Worm (Caenorhabditis elegans): ENCODE measurements around the gene F14H12.3.

Gene F14H12.3

ce11 chrX:4363200-4363599, 19.2 kb downstream of the F14H12.3 start, which contains the start of gene F14H12.17:
Gene F14H12.17 (minus strand): TSS chrX:4363300.
- TF ChIP-seq flt-1 (GFP tag; IDR thresholded peaks at IDR 0.05) (no peak), ref-1 (GFP tag; conservative IDR thresholded peaks at IDR 0.05) (no peak), cog-1 (tag; optimal IDR thresholded peaks at IDR 0.05) (no peak), ztf-23 (GFP tag; IDR thresholded peaks at IDR 0.05) (no peak), ztf-29 (GFP tag; IDR thresholded peaks at IDR 0.05) (no peak), med-1 (GFP tag; optimal IDR thresholded peaks at IDR 0.05; ENCODE audit: insufficient read depth) (no peak), T22C8.4 (GFP tag; IDR thresholded peaks at IDR 0.05) (no peak), tab-1 (GFP tag; IDR thresholded peaks at IDR 0.05) (no peak), klf-2 (GFP tag; conservative IDR thresholded peaks at IDR 0.05) (no peak)

DNA sequence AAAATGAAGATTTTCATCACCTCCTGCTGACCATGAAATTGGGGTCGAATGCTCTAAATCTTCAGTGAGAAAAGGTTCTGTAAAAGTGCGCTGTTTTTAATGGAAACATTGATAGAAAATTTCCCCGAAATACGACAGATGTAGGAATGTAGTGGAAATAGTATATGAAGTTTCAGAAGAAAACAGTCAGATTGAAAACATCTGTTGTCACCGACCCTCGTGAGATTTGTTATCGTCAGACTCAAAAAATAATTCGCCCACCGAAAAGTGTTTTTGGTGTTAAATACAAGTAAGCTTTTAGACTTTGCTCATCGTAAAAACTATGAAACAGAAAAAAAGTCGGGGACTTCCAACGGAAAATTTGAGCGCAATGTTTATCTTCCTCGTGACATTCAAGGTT, 20.9 kb downstream of the F14H12.3 start, which contains the start of gene F14H12.8:
Gene F14H12.8, minus strand, starts transcription at position 101 of the 400 bp plus-strand sequence.
- TF ChIP-seq flt-1 (GFP tag; IDR thresholded peaks at IDR 0.05) = no peak
- no peak for TF ChIP-seq med-1 (GFP tag; optimal IDR thresholded peaks at IDR 0.05; ENCODE audit: insufficient read depth)
- no peak for TF ChIP-seq ref-1 (GFP tag; conservative IDR thresholded peaks at IDR 0.05)
- TF ChIP-seq tab-1 (GFP tag; IDR thresholded peaks at IDR 0.05) = no peak
- no peak for TF ChIP-seq T22C8.4 (GFP tag; IDR thresholded peaks at IDR 0.05)
- TF ChIP-seq ztf-23 (GFP tag; IDR thresholded peaks at IDR 0.05) = no peak
- TF ChIP-seq cog-1 (tag; optimal IDR thresholded peaks at IDR 0.05) = no peak
- TF ChIP-seq ztf-29 (GFP tag; IDR thresholded peaks at IDR 0.05) = no peak
- no peak for TF ChIP-seq klf-2 (GFP tag; conservative IDR thresholded peaks at IDR 0.05)

DNA sequence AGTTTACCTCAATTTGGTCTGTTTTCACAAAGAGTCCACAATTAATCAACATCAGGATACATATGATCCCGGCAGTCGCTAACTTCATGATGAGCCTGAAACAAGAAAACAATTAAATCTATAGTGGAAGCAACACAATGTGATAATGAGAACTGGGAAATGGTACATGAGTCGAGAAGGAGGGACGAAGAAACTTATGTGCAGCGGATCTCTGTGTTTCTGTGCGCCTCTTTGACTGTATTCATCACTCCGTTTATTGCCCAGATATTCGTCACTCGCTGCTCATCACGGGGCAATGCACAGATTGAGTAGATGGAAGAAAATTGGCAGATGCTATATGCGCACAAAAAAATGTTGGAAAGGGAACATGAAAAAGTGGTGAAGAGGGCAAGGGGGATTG, 22.2 kb downstream of the F14H12.3 start, which contains the start of gene R160.3:
Gene R160.3, minus strand, starts transcription at position 101 of the 400 bp plus-strand sequence.
- TF ChIP-seq T22C8.4 (GFP tag; IDR thresholded peaks at IDR 0.05) (no peak), klf-2 (GFP tag; conservative IDR thresholded peaks at IDR 0.05) (no peak), cog-1 (tag; optimal IDR thresholded peaks at IDR 0.05) (no peak), ztf-29 (GFP tag; IDR thresholded peaks at IDR 0.05) (no peak), tab-1 (GFP tag; IDR thresholded peaks at IDR 0.05) (no peak), ztf-23 (GFP tag; IDR thresholded peaks at IDR 0.05) (no peak), med-1 (GFP tag; optimal IDR thresholded peaks at IDR 0.05; ENCODE audit: insufficient read depth) (no peak), ref-1 (GFP tag; conservative IDR thresholded peaks at IDR 0.05) (no peak), flt-1 (GFP tag; IDR thresholded peaks at IDR 0.05) (no peak)

DNA sequence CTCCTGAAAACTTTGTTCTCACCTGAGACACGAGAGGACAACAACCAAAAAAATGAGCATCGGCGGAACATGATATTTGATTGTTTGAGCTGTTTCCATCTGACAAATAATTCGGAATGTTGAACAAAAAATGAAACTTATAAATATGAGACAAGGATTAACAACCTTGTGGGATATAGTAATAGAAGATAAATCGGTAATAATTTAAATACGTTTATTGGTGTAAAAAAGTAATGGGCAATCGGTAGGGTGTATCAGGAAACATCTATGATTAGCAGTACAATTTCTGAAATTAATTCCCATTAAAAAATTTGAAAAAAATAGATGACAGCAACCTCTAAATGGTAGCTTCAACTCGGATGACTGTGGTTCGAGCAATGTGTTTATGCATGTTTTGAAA, 23.4 kb downstream of the F14H12.3 start, which contains the start of gene R160.10:
Gene R160.10, minus strand, starts transcription at position 101 of the 400 bp plus-strand sequence.
- TF ChIP-seq med-1 (GFP tag; optimal IDR thresholded peaks at IDR 0.05; ENCODE audit: insufficient read depth) (no peak), tab-1 (GFP tag; IDR thresholded peaks at IDR 0.05) (no peak), ztf-29 (GFP tag; IDR thresholded peaks at IDR 0.05) (no peak), cog-1 (tag; optimal IDR thresholded peaks at IDR 0.05) (no peak), klf-2 (GFP tag; conservative IDR thresholded peaks at IDR 0.05) (no peak), ztf-23 (GFP tag; IDR thresholded peaks at IDR 0.05) (no peak), ref-1 (GFP tag; conservative IDR thresholded peaks at IDR 0.05) (no peak), T22C8.4 (GFP tag; IDR thresholded peaks at IDR 0.05) (no peak), flt-1 (GFP tag; IDR thresholded peaks at IDR 0.05) (no peak)

DNA sequence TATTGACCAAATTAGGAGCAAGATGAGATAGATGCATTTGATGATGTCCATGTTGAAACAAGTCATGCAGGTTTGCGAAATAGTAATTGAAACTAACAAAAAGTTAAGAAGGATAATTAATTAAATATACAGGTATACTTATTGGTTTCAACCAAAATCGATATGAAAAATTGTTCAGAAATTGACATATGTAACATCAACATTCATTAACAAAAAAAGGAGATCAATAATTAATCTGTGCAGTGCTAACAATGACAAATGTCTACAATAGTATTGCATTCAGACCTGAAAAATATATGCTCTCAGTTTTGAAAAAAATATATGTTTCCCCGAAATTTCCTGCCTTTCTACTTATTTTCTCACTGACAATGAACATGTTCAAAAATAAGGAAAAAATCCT, 24.8 kb downstream of the F14H12.3 start, which contains the start of gene R160.4:
Gene R160.4, minus strand, starts transcription at position 101 of the 400 bp plus-strand sequence.
- TF ChIP-seq ztf-23 (GFP tag; IDR thresholded peaks at IDR 0.05) (no peak), T22C8.4 (GFP tag; IDR thresholded peaks at IDR 0.05) (no peak), med-1 (GFP tag; optimal IDR thresholded peaks at IDR 0.05; ENCODE audit: insufficient read depth) (no peak), ztf-29 (GFP tag; IDR thresholded peaks at IDR 0.05) (no peak), klf-2 (GFP tag; conservative IDR thresholded peaks at IDR 0.05) (no peak), cog-1 (tag; optimal IDR thresholded peaks at IDR 0.05) (no peak), flt-1 (GFP tag; IDR thresholded peaks at IDR 0.05) (no peak), tab-1 (GFP tag; IDR thresholded peaks at IDR 0.05) (no peak), ref-1 (GFP tag; conservative IDR thresholded peaks at IDR 0.05) (no peak)

DNA sequence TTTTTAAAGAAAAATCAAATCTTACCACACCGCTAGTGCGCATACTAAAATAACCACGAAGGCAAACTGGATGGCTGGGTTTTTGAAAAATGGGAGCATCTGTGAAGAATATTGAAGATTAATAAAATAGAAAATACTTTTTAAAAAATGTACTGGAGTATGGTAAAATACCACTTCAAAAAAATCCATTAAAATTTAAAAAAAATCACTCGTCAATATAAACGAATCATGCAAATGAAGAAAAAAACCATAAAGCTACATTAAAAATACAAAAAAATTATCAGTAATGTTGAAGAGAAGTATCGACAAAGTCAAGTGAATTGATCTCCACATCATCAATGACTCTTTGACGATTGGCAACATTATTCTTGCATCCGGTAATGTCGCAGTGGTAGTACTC, 26.7 kb downstream of the F14H12.3 start, which contains the start of gene R160.5:
Gene R160.5, minus strand, starts transcription at position 101 of the 400 bp plus-strand sequence.
- TF ChIP-seq med-1 (GFP tag; optimal IDR thresholded peaks at IDR 0.05; ENCODE audit: insufficient read depth) (no peak), flt-1 (GFP tag; IDR thresholded peaks at IDR 0.05) (no peak), ztf-23 (GFP tag; IDR thresholded peaks at IDR 0.05) (no peak), T22C8.4 (GFP tag; IDR thresholded peaks at IDR 0.05) (no peak)

- TF ChIP-seq med-1 (GFP tag; optimal IDR thresholded peaks at IDR 0.05; ENCODE audit: insufficient read depth) (no peak), ztf-23 (GFP tag; IDR thresholded peaks at IDR 0.05) (no peak), flt-1 (GFP tag; IDR thresholded peaks at IDR 0.05) (no peak), klf-2 (GFP tag; conservative IDR thresholded peaks at IDR 0.05) (no peak), T22C8.4 (GFP tag; IDR thresholded peaks at IDR 0.05) (no peak), ztf-29 (GFP tag; IDR thresholded peaks at IDR 0.05) (no peak), cog-1 (tag; optimal IDR thresholded peaks at IDR 0.05) (no peak), ref-1 (GFP tag; conservative IDR thresholded peaks at IDR 0.05) (no peak), tab-1 (GFP tag; IDR thresholded peaks at IDR 0.05) (no peak)
Observed at ce11 chrX:4371413-4371812, 27.4 kb downstream of the F14H12.3 start, which contains the start of gene R160.13. Gene R160.13 (minus strand): TSS chrX:4371513.

DNA sequence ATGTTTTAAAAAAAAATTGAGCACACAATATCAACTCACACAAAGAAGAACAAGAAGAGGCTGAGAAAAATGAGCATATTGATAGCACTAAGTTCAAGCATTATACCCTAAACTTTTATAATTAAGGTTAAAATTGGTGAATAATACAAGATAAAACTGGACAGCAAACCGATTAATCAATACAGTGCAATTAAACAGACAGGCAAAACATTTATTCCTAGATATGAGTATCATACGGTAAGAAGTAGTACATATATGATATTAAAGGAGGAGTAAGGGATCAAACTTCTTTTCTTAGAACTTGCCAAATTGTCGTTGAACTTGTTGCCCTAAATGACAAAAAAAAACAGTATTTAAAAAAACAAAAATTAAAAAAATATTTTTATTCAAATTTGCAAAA, 28.0 kb downstream of the F14H12.3 start, which contains the start of gene R160.14:
Gene R160.14, minus strand, starts transcription at position 101 of the 400 bp plus-strand sequence.
- TF ChIP-seq med-1 (GFP tag; optimal IDR thresholded peaks at IDR 0.05; ENCODE audit: insufficient read depth) (no peak), klf-2 (GFP tag; conservative IDR thresholded peaks at IDR 0.05) (no peak), ztf-29 (GFP tag; IDR thresholded peaks at IDR 0.05) (no peak), tab-1 (GFP tag; IDR thresholded peaks at IDR 0.05) (no peak), cog-1 (tag; optimal IDR thresholded peaks at IDR 0.05) (no peak), flt-1 (GFP tag; IDR thresholded peaks at IDR 0.05) (no peak), T22C8.4 (GFP tag; IDR thresholded peaks at IDR 0.05) (no peak), ref-1 (GFP tag; conservative IDR thresholded peaks at IDR 0.05) (no peak), ztf-23 (GFP tag; IDR thresholded peaks at IDR 0.05) (no peak)

- TF ChIP-seq ztf-29 (GFP tag; IDR thresholded peaks at IDR 0.05) = no peak
- no peak for TF ChIP-seq ref-1 (GFP tag; conservative IDR thresholded peaks at IDR 0.05)
- TF ChIP-seq klf-2 (GFP tag; conservative IDR thresholded peaks at IDR 0.05) = no peak
- no peak for TF ChIP-seq cog-1 (tag; optimal IDR thresholded peaks at IDR 0.05)
- TF ChIP-seq T22C8.4 (GFP tag; IDR thresholded peaks at IDR 0.05) = no peak
- no peak for TF ChIP-seq tab-1 (GFP tag; IDR thresholded peaks at IDR 0.05)
- no peak for TF ChIP-seq flt-1 (GFP tag; IDR thresholded peaks at IDR 0.05)
- TF ChIP-seq ztf-23 (GFP tag; IDR thresholded peaks at IDR 0.05) = no peak
- no peak for TF ChIP-seq med-1 (GFP tag; optimal IDR thresholded peaks at IDR 0.05; ENCODE audit: insufficient read depth)
Observed at ce11 chrX:4373123-4373522, 29.1 kb downstream of the F14H12.3 start, which contains the start of gene R160.6. Gene R160.6 (minus strand): TSS chrX:4373223.
